Fruit fly (Drosophila melanogaster): Measurements from ENCODE around the gene Spn.
A peak's percentile ranks its signal among the peaks of the same experiment; 100 is the strongest.

The Spn gene

dm6 chr3L:2578737-2579136 lies 24.6 kb upstream of the Spn start (continued):
- TF ChIP-seq Ets97D (GFP tag; optimal IDR thresholded peaks at IDR 0.05) (peak; percentile 24), ro (GFP tag; IDR thresholded peaks at IDR 0.05) (peak; percentile 38; the same call in 1 of the 2 replicates), CG6175 (GFP tag; IDR thresholded peaks at IDR 0.05) (no peak), Trl (optimal IDR thresholded peaks at IDR 0.05) (no peak), Trl (GFP tag; optimal IDR thresholded peaks at IDR 0.05) (peak; percentile 14), chinmo (GFP tag; IDR thresholded peaks at IDR 0.05; ENCODE audit: partially characterized antibody) (no peak), emc (GFP tag; optimal IDR thresholded peaks at IDR 0.05) (no peak), CG10209 (GFP tag; optimal IDR thresholded peaks at IDR 0.05) (peak; percentile 47), CG2129 (GFP tag; IDR thresholded peaks at IDR 0.05; ENCODE audit: partially characterized antibody) (no peak), hth (optimal IDR thresholded peaks at IDR 0.05) (no peak), da (GFP tag; optimal IDR thresholded peaks at IDR 0.05) (no peak), CkIIα-i1 (GFP tag; IDR thresholded peaks at IDR 0.05) (no peak), sd (tag; optimal IDR thresholded peaks at IDR 0.05) (peak; percentile 48), CG12942 (GFP tag; optimal IDR thresholded peaks at IDR 0.05) (peak; percentile 19), B-H2 (GFP tag; optimal IDR thresholded peaks at IDR 0.05) (no peak), Vsx1 (GFP tag; optimal IDR thresholded peaks at IDR 0.05) (peak; percentile 10), schlank (tag; optimal IDR thresholded peaks at IDR 0.05) (no peak), Sry-β (GFP tag; optimal IDR thresholded peaks at IDR 0.05) (no peak), Hmr (GFP tag; optimal IDR thresholded peaks at IDR 0.05) (peak; percentile 44), ab (GFP tag; optimal IDR thresholded peaks at IDR 0.05) (no peak), CG16815 (GFP tag; optimal IDR thresholded peaks at IDR 0.05) (peak; percentile 42), CG6765 (GFP tag; optimal IDR thresholded peaks at IDR 0.05) (no peak), zen (tag; optimal IDR thresholded peaks at IDR 0.05) (peak; percentile 44), CG6813 (GFP tag; optimal IDR thresholded peaks at IDR 0.05) (peak; percentile 14), CG14050 (GFP tag; IDR thresholded peaks at IDR 0.05) (0 out of 3 replicates have a peak, but pooled peaks have one; percentile 26), CG3163 (GFP tag; optimal IDR thresholded peaks at IDR 0.05) (peak; percentile 22), CG4424 (GFP tag; optimal IDR thresholded peaks at IDR 0.05) (peak; percentile 57), stwl (tag; optimal IDR thresholded peaks at IDR 0.05) (no peak), sens-2 (GFP tag; IDR thresholded peaks at IDR 0.05) (no peak), CG2120 (GFP tag; optimal IDR thresholded peaks at IDR 0.05) (peak; percentile 75), slp2 (GFP tag; optimal IDR thresholded peaks at IDR 0.05) (peak; percentile 7), CG18764 (GFP tag; optimal IDR thresholded peaks at IDR 0.05) (peak; percentile 5), Atf-2 (GFP tag; optimal IDR thresholded peaks at IDR 0.05) (peak; percentile 11), CG15696 (tag; optimal IDR thresholded peaks at IDR 0.05) (peak; percentile 47), lmd (GFP tag; IDR thresholded peaks at IDR 0.05) (peak; percentile 64), pfk (GFP tag; optimal IDR thresholded peaks at IDR 0.05) (no peak), hbn (GFP tag; IDR thresholded peaks at IDR 0.05; ENCODE audit: partially characterized antibody) (no peak), unpg (GFP tag; optimal IDR thresholded peaks at IDR 0.05) (peak; percentile 65), CG2116 (GFP tag; optimal IDR thresholded peaks at IDR 0.05) (peak; percentile 2), pan (optimal IDR thresholded peaks at IDR 0.05) (no peak), pan (GFP tag; optimal IDR thresholded peaks at IDR 0.05 in 1 of 2, IDR thresholded peaks at IDR 0.05 in 1 of 2) (peak in 1 of 2 experiments; percentile 47), Drgx (GFP tag; IDR thresholded peaks at IDR 0.05) (peak; percentile 73), sr (GFP tag; IDR thresholded peaks at IDR 0.05) (no peak), stc (GFP tag; IDR thresholded peaks at IDR 0.05) (0 out of 2 replicates have a peak, but pooled peaks have one; percentile 38), Nf-YC (tag; optimal IDR thresholded peaks at IDR 0.05) (no peak), CG7556 (GFP tag; optimal IDR thresholded peaks at IDR 0.05) (peak; percentile 60), chn (GFP tag; optimal IDR thresholded peaks at IDR 0.05) (peak; percentile 60), CG10654 (GFP tag; optimal IDR thresholded peaks at IDR 0.05) (peak; percentile 27), nmo (GFP tag; optimal IDR thresholded peaks at IDR 0.05) (peak; percentile 79), CG8924 (tag; optimal IDR thresholded peaks at IDR 0.05) (peak; percentile 66), MESR4 (GFP tag; optimal IDR thresholded peaks at IDR 0.05) (no peak), tap (tag; optimal IDR thresholded peaks at IDR 0.05) (peak; percentile 54)
